Worm (Caenorhabditis elegans) whole organism, L4/young adult: ENCODE results near the gene rmd-2.

Source experiments
- W03F9.2 ChIP-seq: fragments of 150-350 bp; optimal IDR thresholded peaks from 2 replicates; lab custom pipeline; 2014; ENCODE audit warnings: missing biosample characterization, missing genetic modification characterization
- dao-5 ChIP-seq: sonication (generic microtip); optimal IDR thresholded peaks from 2 replicates; lab custom pipeline; 2016; ENCODE audit warnings: missing genotype, missing genetic modification characterization, moderate library complexity, missing compliant biosample characterization
- him-1 ChIP-seq: sonication (generic microtip); optimal IDR thresholded peaks from 2 replicates; lab custom pipeline; 2016; ENCODE audit warnings: missing genotype, missing genetic modification reagents, missing genetic modification characterization, missing compliant biosample characterization

rmd-2 gene

ce11 chrV:9974264-9974663 lies 11.8 kb downstream of the rmd-2 start:
- no peak for TF ChIP-seq W03F9.2 (tag; lab: Kevin White, UChicago)
- no peak for TF ChIP-seq dao-5
- TF ChIP-seq him-1 (tag; lab: Kevin White, UChicago), result peak; percentile 54

- TF ChIP-seq W03F9.2 (tag; lab: Kevin White, UChicago), result no peak
- peak; percentile 70 for TF ChIP-seq dao-5
- TF ChIP-seq him-1 (tag; lab: Kevin White, UChicago), result peak; percentile 94
Measured at ce11 chrV:9970119-9970518, 16.0 kb downstream of the rmd-2 start.

ce11 chrV:9965891-9966290 lies 20.2 kb downstream of the rmd-2 start:
- TF ChIP-seq him-1 (tag; lab: Kevin White, UChicago) (peak; percentile 24), dao-5 (no peak), W03F9.2 (tag; lab: Kevin White, UChicago) (no peak)

- TF ChIP-seq him-1 (tag; lab: Kevin White, UChicago) (peak; percentile 26), dao-5 (no peak)
Measured at ce11 chrV:9964152-9964785, 21.8 kb downstream of the rmd-2 start.

ce11 chrV:9962916-9963315 lies 23.2 kb downstream of the rmd-2 start:
- TF ChIP-seq dao-5 (no peak), him-1 (tag; lab: Kevin White, UChicago) (no peak), W03F9.2 (tag; lab: Kevin White, UChicago) (no peak)

ce11 chrV:9962394-9962793 lies 23.7 kb downstream of the rmd-2 start, which contains the start of gene madf-4:
madf-4 (minus strand) TSS chrV:9962494.
- TF ChIP-seq him-1 (tag; lab: Kevin White, UChicago) (no peak), W03F9.2 (tag; lab: Kevin White, UChicago) (no peak), dao-5 (no peak)

- no peak for TF ChIP-seq W03F9.2 (tag; lab: Kevin White, UChicago)
- no peak for TF ChIP-seq him-1 (tag; lab: Kevin White, UChicago)
- TF ChIP-seq dao-5, result no peak
Measured at ce11 chrV:9960376-9960775, 25.7 kb downstream of the rmd-2 start, which contains the start of gene T07C12.10. T07C12.10 (minus strand) TSS chrV:9960476.

ce11 chrV:9958654-9959053 lies 27.4 kb downstream of the rmd-2 start:
- no peak for TF ChIP-seq W03F9.2 (tag; lab: Kevin White, UChicago)
- TF ChIP-seq him-1 (tag; lab: Kevin White, UChicago), result no peak
- TF ChIP-seq dao-5, result no peak

ce11 chrV:9958231-9958630 lies 27.8 kb downstream of the rmd-2 start, which contains the start of gene anmt-3:
anmt-3 (minus strand) TSS chrV:9958331.
- TF ChIP-seq him-1 (tag; lab: Kevin White, UChicago), result no peak
- TF ChIP-seq dao-5, result no peak
- TF ChIP-seq W03F9.2 (tag; lab: Kevin White, UChicago), result no peak

- no peak for TF ChIP-seq W03F9.2 (tag; lab: Kevin White, UChicago)
Measured at ce11 chrV:9952396-9952795, 33.7 kb downstream of the rmd-2 start, which contains the start of gene mam-5. mam-5 (plus strand) TSS chrV:9952699.

- no peak for TF ChIP-seq dao-5
- TF ChIP-seq W03F9.2 (tag; lab: Kevin White, UChicago), result no peak
- TF ChIP-seq him-1 (tag; lab: Kevin White, UChicago), result no peak
Measured at ce11 chrV:9950861-9951260, 35.2 kb downstream of the rmd-2 start, which contains the start of gene ttr-46. ttr-46 (plus strand) TSS chrV:9951233.

- no peak for TF ChIP-seq W03F9.2 (tag; lab: Kevin White, UChicago)
- no peak for TF ChIP-seq dao-5
- TF ChIP-seq him-1 (tag; lab: Kevin White, UChicago), result no peak
Measured at ce11 chrV:9948840-9949239, 37.2 kb downstream of the rmd-2 start, which contains the start of gene nlp-58. nlp-58 (minus strand) TSS chrV:9948940.

ce11 chrV:9944093-9944492 lies 42.0 kb downstream of the rmd-2 start, which contains the start of gene sre-28:
sre-28 (plus strand) TSS chrV:9944393.
- TF ChIP-seq W03F9.2 (tag; lab: Kevin White, UChicago) (no peak), him-1 (tag; lab: Kevin White, UChicago) (no peak), dao-5 (no peak)

- TF ChIP-seq dao-5 (no peak), W03F9.2 (tag; lab: Kevin White, UChicago) (no peak), him-1 (tag; lab: Kevin White, UChicago) (no peak)
Measured at ce11 chrV:9943039-9943438, 43.0 kb downstream of the rmd-2 start, which contains the start of gene fipr-12. fipr-12 (plus strand) TSS chrV:9943339.

ce11 chrV:9937435-9937834 lies 48.6 kb downstream of the rmd-2 start, which contains the start of gene srj-33:
srj-33 (minus strand) TSS chrV:9937535.
- TF ChIP-seq W03F9.2 (tag; lab: Kevin White, UChicago) (no peak), dao-5 (no peak), him-1 (tag; lab: Kevin White, UChicago) (no peak)
